Worm (Caenorhabditis elegans) whole organism, L1 larva: Measurements from ENCODE around the gene str-244.

Source experiments
- C16A3.4 ChIP-seq: fragments of 150-350 bp; optimal IDR thresholded peaks from 2 replicates; lab custom pipeline; 2014; ENCODE audit warnings: missing biosample characterization, missing genetic modification characterization
- C34B4.2 ChIP-seq: sonication (generic microtip); optimal IDR thresholded peaks from 2 replicates; lab custom pipeline; 2017; ENCODE audit warnings: mild to moderate bottlenecking, missing genetic modification characterization, missing compliant biosample characterization
- F16B12.6 ChIP-seq: fragments of 150-350 bp; optimal IDR thresholded peaks from 2 replicates; lab custom pipeline; 2014; ENCODE audit warnings: missing biosample characterization, missing genetic modification characterization
- Y116A8C.19 ChIP-seq: sonication (generic microtip); optimal IDR thresholded peaks from 2 replicates; lab custom pipeline; 2016; ENCODE audit warnings: missing compliant biosample characterization, missing genetic modification characterization, borderline replicate concordance
- aly-2 ChIP-seq: fragments of 150-350 bp; optimal IDR thresholded peaks from 2 replicates; lab custom pipeline; 2014; ENCODE audit warnings: missing biosample characterization, missing genetic modification characterization
- ama-1 ChIP-seq: fragments of 150-350 bp; optimal IDR thresholded peaks from 2 replicates; lab custom pipeline; 2014
- ceh-88 ChIP-seq: fragments of 200-800 bp; sonication (Bioruptor generic); IDR thresholded peaks from 2 replicates; pipeline ENCODE4 v1.3.6; 2022; ENCODE audit warnings: missing genetic modification characterization, missing compliant biosample characterization
- dsc-1 ChIP-seq: sonication (generic microtip); optimal IDR thresholded peaks from 2 replicates; lab custom pipeline; 2016; ENCODE audit warnings: mild to moderate bottlenecking, missing genetic modification characterization, missing compliant biosample characterization
- efl-1 ChIP-seq, 4 experiments: fragments of 150-350 bp; optimal IDR thresholded peaks in 3 of 4; peaks in 1 of 4; 1 replicate in 1 of 4; 2 replicates in 3 of 4; lab custom pipeline; 2014; ENCODE audit warnings: missing biosample characterization in 2 of 4, missing genetic modification characterization in 2 of 4, missing genetic modification reagents in 2 of 4
- efl-3 ChIP-seq: fragments of 200-800 bp; sonication (Bioruptor generic); optimal IDR thresholded peaks from 2 replicates; lab custom pipeline; 2018; ENCODE audit warnings: mild to moderate bottlenecking, missing genetic modification characterization, missing compliant biosample characterization
- egl-27 ChIP-seq, 2 experiments: fragments of 150-350 bp in 1 of 2; sonication (generic microtip); optimal IDR thresholded peaks; 3 replicates each; lab custom pipeline; 2017 to 2018; ENCODE audit warnings: missing biosample characterization in 2 of 2, missing genetic modification characterization in 2 of 2, missing genetic modification reagents in 2 of 2
- elt-2 ChIP-seq: sonication (generic microtip); optimal IDR thresholded peaks from 2 replicates; lab custom pipeline; 2016; ENCODE audit warnings: missing genetic modification characterization, mild to moderate bottlenecking, inconsistent platforms, missing compliant biosample characterization, missing genetic modification reagents
- fos-1 ChIP-seq: fragments of 150-350 bp; optimal IDR thresholded peaks from 2 replicates; lab custom pipeline; 2014; ENCODE audit warnings: missing biosample characterization, missing genetic modification characterization
- grh-1 ChIP-seq: fragments of 200-800 bp; sonication (Bioruptor generic); IDR thresholded peaks from 2 replicates; pipeline ENCODE4 v1.3.6; 2022; ENCODE audit warnings: missing genetic modification reagents, missing genetic modification characterization, missing compliant biosample characterization
- hlh-4 ChIP-seq: sonication (generic microtip); optimal IDR thresholded peaks from 2 replicates; lab custom pipeline; 2016; ENCODE audit warnings: mild to moderate bottlenecking, missing genetic modification characterization, missing compliant biosample characterization
- irx-1 ChIP-seq: sonication (generic microtip); optimal IDR thresholded peaks from 2 replicates; lab custom pipeline; 2016; ENCODE audit warnings: missing genetic modification characterization, missing compliant biosample characterization
- jun-1 ChIP-seq: fragments of 150-350 bp; optimal IDR thresholded peaks from 2 replicates; lab custom pipeline; 2014; ENCODE audit warnings: missing biosample characterization, missing genetic modification reagents, missing genetic modification characterization
- lin-13 ChIP-seq: fragments of 150-350 bp; optimal IDR thresholded peaks from 2 replicates; lab custom pipeline; 2014; ENCODE audit warnings: missing biosample characterization, missing genetic modification reagents, missing genetic modification characterization
- mab-9 ChIP-seq: fragments of 200-800 bp; sonication (Bioruptor generic); IDR thresholded peaks from 2 replicates; pipeline ENCODE4 v1.3.6; 2022; ENCODE audit warnings: missing genetic modification reagents, missing genetic modification characterization, missing compliant biosample characterization
- mdl-1 ChIP-seq, 2 experiments: fragments of 150-350 bp; optimal IDR thresholded peaks; 2 replicates each; lab custom pipeline; 2014 to 2017; ENCODE audit warnings: missing biosample characterization in 2 of 2, missing genetic modification characterization in 2 of 2, inconsistent platforms in 1 of 2
- mef-2 ChIP-seq: fragments of 150-350 bp; optimal IDR thresholded peaks from 2 replicates; lab custom pipeline; 2014; ENCODE audit warnings: missing biosample characterization, missing genetic modification characterization
- nhr-12 ChIP-seq: sonication (generic microtip); optimal IDR thresholded peaks from 2 replicates; lab custom pipeline; 2017; ENCODE audit warnings: missing biosample characterization, missing genetic modification characterization
- nhr-71 ChIP-seq: sonication (generic microtip); optimal IDR thresholded peaks from 2 replicates; lab custom pipeline; 2016; ENCODE audit warnings: mild to moderate bottlenecking, missing genetic modification characterization, moderate library complexity, missing compliant biosample characterization
- nhr-84 ChIP-seq: sonication (generic microtip); optimal IDR thresholded peaks from 2 replicates; lab custom pipeline; 2017; ENCODE audit warnings: missing biosample characterization, missing genetic modification characterization
- skn-1 ChIP-seq: fragments of 150-350 bp; optimal IDR thresholded peaks from 2 replicates; lab custom pipeline; 2014; ENCODE audit warnings: missing biosample characterization, missing genetic modification characterization
- snu-23 ChIP-seq: sonication (generic microtip); optimal IDR thresholded peaks from 2 replicates; lab custom pipeline; 2016; ENCODE audit warnings: missing genetic modification characterization, missing compliant biosample characterization
- sptf-1 ChIP-seq: fragments of 150-350 bp; optimal IDR thresholded peaks from 2 replicates; lab custom pipeline; 2014; ENCODE audit warnings: missing biosample characterization, missing genetic modification characterization
- sup-37 ChIP-seq: fragments of 200-800 bp; sonication (Bioruptor generic); optimal IDR thresholded peaks from 2 replicates; lab custom pipeline; 2018; ENCODE audit warnings: mild to moderate bottlenecking, missing genetic modification characterization, missing compliant biosample characterization
- tbx-2 ChIP-seq: sonication (generic microtip); optimal IDR thresholded peaks from 2 replicates; lab custom pipeline; 2016; ENCODE audit warnings: missing genetic modification characterization, missing compliant biosample characterization
- unc-130 ChIP-seq: fragments of 150-350 bp; optimal IDR thresholded peaks from 2 replicates; lab custom pipeline; 2017; ENCODE audit warnings: missing biosample characterization, missing genetic modification characterization, inconsistent platforms
- unc-30 ChIP-seq: sonication (generic microtip); optimal IDR thresholded peaks from 2 replicates; lab custom pipeline; 2017; ENCODE audit warnings: missing biosample characterization, missing genetic modification characterization
- zag-1 ChIP-seq: fragments of 150-350 bp; optimal IDR thresholded peaks from 2 replicates; lab custom pipeline; 2014; ENCODE audit warnings: missing biosample characterization, missing genetic modification characterization
- zip-4 ChIP-seq: fragments of 200-800 bp; sonication (Bioruptor generic); optimal IDR thresholded peaks from 2 replicates; lab custom pipeline; 2018; ENCODE audit warnings: mild to moderate bottlenecking, missing genetic modification characterization, moderate library complexity, missing compliant biosample characterization
- ztf-4 ChIP-seq: fragments of 150-350 bp; optimal IDR thresholded peaks from 2 replicates; lab custom pipeline; 2014; ENCODE audit warnings: missing biosample characterization, missing genetic modification characterization

The str-244 gene

ce11 chrV:3017930-3018329 lies 41.0 kb downstream of the str-244 start:
- TF ChIP-seq C16A3.4 (tag; lab: Kevin White, UChicago) (no peak), sptf-1 (tag; lab: Kevin White, UChicago) (no peak), mdl-1 (tag; optimal IDR thresholded peaks at IDR 0.05; lab: Kevin White, UChicago) (no peak), unc-130 (no peak), grh-1 (GFP tag; lab: Robert Waterston, UW) (no peak), egl-27 (tag; optimal IDR thresholded peaks at IDR 0.05; lab: Kevin White, UChicago) (no peak), zag-1 (no peak), ztf-4 (tag; lab: Kevin White, UChicago) (no peak), irx-1 (tag; lab: Kevin White, UChicago) (no peak), nhr-71 (tag; lab: Kevin White, UChicago) (no peak), F16B12.6 (tag; lab: Kevin White, UChicago) (no peak), nhr-84 (tag; lab: Kevin White, UChicago) (no peak), mef-2 (no peak), zip-4 (GFP tag; lab: Kevin White, UChicago) (no peak), mab-9 (GFP tag; lab: Robert Waterston, UW) (no peak), C34B4.2 (tag; lab: Kevin White, UChicago) (no peak), tbx-2 (no peak), Y116A8C.19 (tag; lab: Kevin White, UChicago) (no peak), ama-1 (lab: Kevin White, UChicago) (no peak), unc-30 (tag; lab: Kevin White, UChicago) (no peak)

- TF ChIP-seq efl-1 (optimal IDR thresholded peaks at IDR 0.05; lab: Kevin White, UChicago) (no peak), efl-1 (GFP tag; optimal IDR thresholded peaks at IDR 0.05 in 1 of 2; lab: Kevin White, UChicago) (peak in 1 of 2 experiments; percentile 18), jun-1 (tag; lab: Kevin White, UChicago) (no peak)
These were observed 44.7 kb downstream of the str-244 start, which contains the start of gene K12D9.1 for ce11 chrV:3014185-3014584. Gene K12D9.1 (plus strand): TSS chrV:3014485.

- TF ChIP-seq lin-13 (GFP tag; lab: Kevin White, UChicago) (no peak), nhr-12 (tag; lab: Kevin White, UChicago) (no peak), sptf-1 (tag; lab: Kevin White, UChicago) (no peak), nhr-71 (tag; lab: Kevin White, UChicago) (no peak), dsc-1 (tag; lab: Kevin White, UChicago) (no peak), grh-1 (GFP tag; lab: Robert Waterston, UW) (no peak), aly-2 (tag; lab: Kevin White, UChicago) (no peak), efl-3 (GFP tag; lab: Kevin White, UChicago) (no peak), hlh-4 (no peak)
These were observed 47.5 kb downstream of the str-244 start, which contains the start of gene srw-135 for ce11 chrV:3011394-3011793. Gene srw-135 (minus strand): TSS chrV:3011494.

- TF ChIP-seq snu-23 (GFP tag; lab: Kevin White, UChicago) (no peak), zip-4 (GFP tag; lab: Kevin White, UChicago) (no peak), fos-1 (tag; lab: Kevin White, UChicago) (no peak), unc-30 (tag; lab: Kevin White, UChicago) (no peak), elt-2 (tag; lab: Kevin White, UChicago) (no peak), hlh-4 (no peak), skn-1 (tag; lab: Kevin White, UChicago) (no peak), jun-1 (tag; lab: Kevin White, UChicago) (no peak), ceh-88 (GFP tag; lab: Robert Waterston, UW) (no peak), sup-37 (no peak)
These were observed 48.4 kb downstream of the str-244 start, which contains the start of gene srw-136 for ce11 chrV:3010468-3010867. Gene srw-136 (minus strand): TSS chrV:3010568.
